Worm (Caenorhabditis elegans) whole organism, L4 larva: ENCODE data around the gene str-1.

Experiments
- F26F4.8 ChIP-seq: fragments of 200-800 bp; sonication (Bioruptor generic); conservative IDR thresholded peaks from 2 replicates; pipeline ENCODE4 v1.3.6; 2022; ENCODE audit warnings: missing genetic modification characterization, missing compliant biosample characterization
- F37D6.2 ChIP-seq: sonication (generic microtip); optimal IDR thresholded peaks from 2 replicates; lab custom pipeline; 2016; ENCODE audit warnings: mild to moderate bottlenecking, missing genetic modification characterization, missing compliant biosample characterization
- F49E8.2 ChIP-seq: sonication (generic microtip); optimal IDR thresholded peaks from 2 replicates; lab custom pipeline; 2016; ENCODE audit warnings: missing compliant biosample characterization, mild to moderate bottlenecking, missing genetic modification characterization, borderline replicate concordance
- R02D3.7 ChIP-seq: fragments of 150-350 bp; sonication (generic microtip); optimal IDR thresholded peaks from 3 replicates; lab custom pipeline; 2014; ENCODE audit warnings: missing biosample characterization, missing genetic modification characterization
- T20F7.1 ChIP-seq: fragments of 200-800 bp; sonication (Bioruptor generic); optimal IDR thresholded peaks from 2 replicates; lab custom pipeline; 2018; ENCODE audit warnings: mild to moderate bottlenecking, missing genetic modification characterization, missing compliant biosample characterization
- aha-1 ChIP-seq: fragments of 150-350 bp; peaks from one replicate; lab custom pipeline; 2014; ENCODE audit warnings: missing biosample characterization, missing genetic modification characterization
- attf-4 ChIP-seq: sonication (generic microtip); optimal IDR thresholded peaks from 3 replicates; lab custom pipeline; 2017; ENCODE audit warnings: missing biosample characterization, missing genetic modification characterization
- ceh-20 ChIP-seq: fragments of 200-800 bp; sonication (Bioruptor generic); IDR thresholded peaks from 2 replicates; pipeline ENCODE4 v1.3.6; 2022; ENCODE audit warnings: missing genetic modification reagents, missing genetic modification characterization, missing compliant biosample characterization
- ceh-32 ChIP-seq: sonication (generic microtip); optimal IDR thresholded peaks from 2 replicates; lab custom pipeline; 2016; ENCODE audit warnings: mild to moderate bottlenecking, missing genetic modification characterization, missing compliant biosample characterization; ENCODE audit not compliant: poor library complexity
- ceh-44 ChIP-seq: fragments of 200-800 bp; sonication (Bioruptor generic); IDR thresholded peaks from 2 replicates; pipeline ENCODE4 v1.3.6; 2022; ENCODE audit warnings: missing genetic modification reagents, missing genetic modification characterization, missing compliant biosample characterization
- ceh-82 ChIP-seq: sonication (generic microtip); optimal IDR thresholded peaks from 2 replicates; lab custom pipeline; 2017; ENCODE audit warnings: missing biosample characterization, missing genetic modification characterization
- cey-2 ChIP-seq: sonication (generic microtip); optimal IDR thresholded peaks from 3 replicates; lab custom pipeline; 2017; ENCODE audit warnings: missing genetic modification characterization, mild to moderate bottlenecking, missing compliant biosample characterization, antibody characterized with exemption, borderline replicate concordance; ENCODE audit not compliant: insufficient read depth
- ctbp-1 ChIP-seq: fragments of 200-800 bp; sonication (Bioruptor generic); IDR thresholded peaks from 2 replicates; pipeline ENCODE4 v1.3.6; 2022; ENCODE audit warnings: missing genetic modification reagents, missing genetic modification characterization, missing compliant biosample characterization
- daf-8 ChIP-seq: fragments of 200-800 bp; sonication (Bioruptor generic); IDR thresholded peaks from 2 replicates; pipeline ENCODE4 v1.3.6; 2022; ENCODE audit warnings: missing genetic modification characterization, missing compliant biosample characterization
- dmd-9 ChIP-seq: fragments of 200-800 bp; sonication (Bioruptor generic); IDR thresholded peaks from 2 replicates; pipeline ENCODE4 v1.3.6; 2022; ENCODE audit warnings: missing genetic modification reagents, missing genetic modification characterization, missing compliant biosample characterization
- duxl-1 ChIP-seq: sonication (generic microtip); optimal IDR thresholded peaks from 2 replicates; lab custom pipeline; 2016; ENCODE audit warnings: mild to moderate bottlenecking, missing genetic modification characterization, moderate library complexity, missing compliant biosample characterization; ENCODE audit not compliant: poor library complexity
- egl-27 ChIP-seq: sonication (generic microtip); optimal IDR thresholded peaks from 3 replicates; lab custom pipeline; 2017; ENCODE audit warnings: missing biosample characterization, missing genetic modification reagents, missing genetic modification characterization
- egl-43 ChIP-seq: fragments of 200-800 bp; sonication (Bioruptor generic); IDR thresholded peaks from 2 replicates; pipeline ENCODE4 v1.3.6; 2022; ENCODE audit warnings: missing genetic modification reagents, missing genetic modification characterization, missing compliant biosample characterization
- fkh-10 ChIP-seq: fragments of 150-350 bp; optimal IDR thresholded peaks from 2 replicates; lab custom pipeline; 2014; ENCODE audit warnings: missing biosample characterization, missing genetic modification reagents, missing genetic modification characterization
- hlh-30 ChIP-seq: sonication (generic microtip); optimal IDR thresholded peaks from 2 replicates; lab custom pipeline; 2017; ENCODE audit warnings: antibody characterized with exemption, mild to moderate bottlenecking, missing genetic modification characterization, missing compliant biosample characterization; ENCODE audit not compliant: insufficient read depth
- lim-7 ChIP-seq: fragments of 200-800 bp; sonication (Bioruptor generic); IDR thresholded peaks from 2 replicates; pipeline ENCODE4 v1.3.6; 2022; ENCODE audit warnings: missing genetic modification characterization, missing compliant biosample characterization
- lin-1 ChIP-seq: fragments of 200-800 bp; sonication (Bioruptor generic); IDR thresholded peaks from 2 replicates; pipeline ENCODE4 v1.3.6; 2022; ENCODE audit warnings: missing genetic modification reagents, missing genetic modification characterization, missing compliant biosample characterization
- lin-13 ChIP-seq: fragments of 150-350 bp; optimal IDR thresholded peaks from 2 replicates; lab custom pipeline; 2014; ENCODE audit warnings: missing biosample characterization, missing genetic modification reagents, missing genetic modification characterization
- lin-29 ChIP-seq: fragments of 200-800 bp; sonication (Bioruptor generic); IDR thresholded peaks from 2 replicates; pipeline ENCODE4 v1.3.6; 2022; ENCODE audit warnings: missing genetic modification reagents, missing genetic modification characterization, missing compliant biosample characterization
- lin-38 ChIP-seq: fragments of 200-800 bp; sonication (Bioruptor generic); IDR thresholded peaks from 2 replicates; pipeline ENCODE4 v1.3.6; 2022; ENCODE audit warnings: missing genetic modification reagents, missing genetic modification characterization, missing compliant biosample characterization
- lin-39 ChIP-seq: fragments of 150-350 bp; optimal IDR thresholded peaks from 2 replicates; lab custom pipeline; 2014; ENCODE audit warnings: missing biosample characterization, missing genetic modification reagents, missing genetic modification characterization
- lir-3 ChIP-seq: sonication (generic microtip); optimal IDR thresholded peaks from 2 replicates; lab custom pipeline; 2016; ENCODE audit warnings: mild to moderate bottlenecking, missing genetic modification characterization, missing compliant biosample characterization
- madf-5 ChIP-seq, 2 experiments: fragments of 200-800 bp; sonication (Bioruptor generic); IDR thresholded peaks; 2 replicates each; pipeline ENCODE4 v1.3.6; 2022; ENCODE audit warnings: missing compliant biosample characterization in 2 of 2, missing genetic modification characterization in 2 of 2
- mdl-1 ChIP-seq, 2 experiments: fragments of 150-350 bp in 1 of 2; sonication (generic microtip) in 1 of 2; optimal IDR thresholded peaks; 2 replicates each; lab custom pipeline; 2014 to 2017; ENCODE audit warnings: missing biosample characterization in 2 of 2, missing genetic modification characterization in 2 of 2
- mep-1 ChIP-seq: fragments of 150-350 bp; sonication (generic microtip); optimal IDR thresholded peaks from 3 replicates; lab custom pipeline; 2014; ENCODE audit warnings: missing biosample characterization, missing genetic modification characterization
- mxl-2 ChIP-seq: fragments of 200-800 bp; sonication (Bioruptor generic); conservative IDR thresholded peaks from 2 replicates; pipeline ENCODE4 v1.3.6; 2022; ENCODE audit warnings: missing genetic modification reagents, missing genetic modification characterization, missing compliant biosample characterization
- nhr-10 ChIP-seq: fragments of 150-350 bp; optimal IDR thresholded peaks from 2 replicates; lab custom pipeline; 2014; ENCODE audit warnings: missing biosample characterization, missing genetic modification characterization
- nhr-11 ChIP-seq: fragments of 150-350 bp; optimal IDR thresholded peaks from 2 replicates; lab custom pipeline; 2014; ENCODE audit warnings: missing biosample characterization, missing genetic modification characterization
- nhr-237 ChIP-seq: sonication (generic microtip); optimal IDR thresholded peaks from 2 replicates; lab custom pipeline; 2017; ENCODE audit warnings: missing biosample characterization, missing genetic modification characterization
- nhr-25 ChIP-seq: sonication (generic microtip); optimal IDR thresholded peaks from 2 replicates; lab custom pipeline; 2017; ENCODE audit warnings: missing genetic modification characterization, mild to moderate bottlenecking, missing compliant biosample characterization, antibody characterized with exemption, moderate library complexity, borderline replicate concordance; ENCODE audit not compliant: insufficient read depth
- nhr-42 ChIP-seq: fragments of 200-800 bp; sonication (Bioruptor generic); IDR thresholded peaks from 2 replicates; pipeline ENCODE4 v1.3.6; 2022; ENCODE audit warnings: missing genetic modification characterization, missing compliant biosample characterization
- nhr-48 ChIP-seq: sonication (generic microtip); optimal IDR thresholded peaks from 2 replicates; lab custom pipeline; 2016; ENCODE audit warnings: mild to moderate bottlenecking, missing genetic modification characterization, missing compliant biosample characterization
- nhr-6 ChIP-seq: fragments of 150-350 bp; optimal IDR thresholded peaks from 2 replicates; lab custom pipeline; 2014; ENCODE audit warnings: missing biosample characterization, missing genetic modification characterization
- pha-4 ChIP-seq, 2 experiments: fragments of 150-350 bp in 1 of 2; fragments of 200-800 bp in 1 of 2; sonication (Bioruptor generic) in 1 of 2; IDR thresholded peaks in 1 of 2; optimal IDR thresholded peaks in 1 of 2; 2 replicates each; pipeline versions ENCODE4 v1.3.6 to Lab custom; 2014 to 2022; ENCODE audit warnings: missing genetic modification characterization in 2 of 2, missing genetic modification reagents in 2 of 2, missing biosample characterization in 1 of 2, missing compliant biosample characterization in 1 of 2
- pqm-1 ChIP-seq: sonication (generic microtip); optimal IDR thresholded peaks from 2 replicates; lab custom pipeline; 2017; ENCODE audit warnings: missing biosample characterization, missing genetic modification characterization
- rbr-2 ChIP-seq: sonication (generic microtip); optimal IDR thresholded peaks from 2 replicates; lab custom pipeline; 2016; ENCODE audit warnings: missing genotype, missing genetic modification characterization, missing compliant biosample characterization
- set-16 ChIP-seq: fragments of 200-800 bp; sonication (Bioruptor generic); IDR thresholded peaks from 2 replicates; pipeline ENCODE4 v1.3.6; 2022; ENCODE audit warnings: missing genetic modification reagents, missing genetic modification characterization, missing compliant biosample characterization
- snpc-1.2 ChIP-seq: fragments of 200-800 bp; sonication (Bioruptor generic); IDR thresholded peaks from 2 replicates; pipeline ENCODE4 v1.3.6; 2022; ENCODE audit warnings: missing genetic modification reagents, missing genetic modification characterization, missing compliant biosample characterization
- tag-97 ChIP-seq: fragments of 200-800 bp; sonication (Bioruptor generic); IDR thresholded peaks from 2 replicates; pipeline ENCODE4 v1.3.6; 2022; ENCODE audit warnings: missing genetic modification characterization, missing compliant biosample characterization
- tra-1 ChIP-seq: fragments of 200-800 bp; sonication (Bioruptor generic); IDR thresholded peaks from 2 replicates; pipeline ENCODE4 v1.3.6; 2022; ENCODE audit warnings: missing genetic modification reagents, missing genetic modification characterization, missing compliant biosample characterization
- unc-39 ChIP-seq: sonication (generic microtip); optimal IDR thresholded peaks from 2 replicates; lab custom pipeline; 2017; ENCODE audit warnings: missing biosample characterization, missing genetic modification characterization
- zfp-2 ChIP-seq: sonication (generic microtip); optimal IDR thresholded peaks from 2 replicates; lab custom pipeline; 2016; ENCODE audit warnings: mild to moderate bottlenecking, missing genetic modification characterization, missing compliant biosample characterization
- zip-11 ChIP-seq: fragments of 200-800 bp; sonication (Bioruptor generic); IDR thresholded peaks from 2 replicates; pipeline ENCODE4 v1.3.6; 2022; ENCODE audit warnings: missing genetic modification characterization, missing compliant biosample characterization
- ztf-7 ChIP-seq: fragments of 150-350 bp; optimal IDR thresholded peaks from 2 replicates; lab custom pipeline; 2014; ENCODE audit warnings: missing biosample characterization, missing genetic modification characterization

Gene str-1

ce11 chrIV:7188528-7189422 is 15.2 kb downstream of the str-1 start, which contains the start of gene srlf-7:
Gene srlf-7 (plus strand): TSS chrIV:7189287.
- TF ChIP-seq F26F4.8 (GFP tag; lab: Robert Waterston, UW) (no peak), fkh-10 (GFP tag; lab: Kevin White, UChicago) (peak; percentile 41), lir-3 (no peak), ceh-32 (tag; lab: Kevin White, UChicago) (no peak), attf-4 (tag; lab: Kevin White, UChicago) (no peak), egl-27 (tag; lab: Kevin White, UChicago) (no peak), cey-2 (peak; percentile 36), unc-39 (no peak), mxl-2 (GFP tag; lab: Robert Waterston, UW) (no peak), pha-4 (GFP tag; IDR thresholded peaks at IDR 0.05; lab: Robert Waterston, UW) (peak; percentile 56; the same call in 1 of the 2 replicates), pha-4 (tag; optimal IDR thresholded peaks at IDR 0.05; lab: Kevin White, UChicago) (no peak), tra-1 (GFP tag; lab: Robert Waterston, UW) (peak; percentile 78), aha-1 (tag; lab: Kevin White, UChicago) (peak; percentile 96), nhr-42 (GFP tag; lab: Robert Waterston, UW) (no peak), ceh-82 (tag; lab: Kevin White, UChicago) (no peak), nhr-25 (no peak), dmd-9 (GFP tag; lab: Robert Waterston, UW) (no peak), duxl-1 (tag; lab: Kevin White, UChicago) (no peak), zip-11 (no peak), nhr-11 (tag; lab: Kevin White, UChicago) (peak; percentile 32), F37D6.2 (tag; lab: Kevin White, UChicago) (no peak), zfp-2 (tag; lab: Kevin White, UChicago) (no peak), nhr-10 (tag; lab: Kevin White, UChicago) (peak; percentile 87), hlh-30 (tag; lab: Kevin White, UChicago) (peak; percentile 77), pqm-1 (peak; percentile 97), R02D3.7 (tag; lab: Kevin White, UChicago) (no peak), lin-1 (GFP tag; lab: Robert Waterston, UW) (peak; percentile 97), rbr-2 (tag; lab: Kevin White, UChicago) (no peak), nhr-48 (tag; lab: Kevin White, UChicago) (peak; percentile 87), lim-7 (GFP tag; lab: Robert Waterston, UW) (no peak), lin-38 (GFP tag; lab: Robert Waterston, UW) (no peak; the same call in 1 of the 2 replicates), nhr-6 (tag; lab: Kevin White, UChicago) (peak; percentile 12), snpc-1.2 (no peak), egl-43 (no peak), set-16 (no peak), mdl-1 (tag; optimal IDR thresholded peaks at IDR 0.05; lab: Kevin White, UChicago) (peak; percentile 0 to 87), mep-1 (peak; percentile 70), ceh-20 (GFP tag; lab: Robert Waterston, UW) (0 out of 2 replicates have a peak, but pooled peaks have one; percentile 19), daf-8 (GFP tag; lab: Robert Waterston, UW) (no peak), lin-13 (no peak), F49E8.2 (no peak), tag-97 (no peak), T20F7.1 (GFP tag; lab: Kevin White, UChicago) (peak; percentile 75), madf-5 (GFP tag; IDR thresholded peaks at IDR 0.05; lab: Robert Waterston, UW) (no peak), ceh-44 (GFP tag; lab: Robert Waterston, UW) (no peak), ztf-7 (no peak), ctbp-1 (GFP tag; lab: Robert Waterston, UW) (no peak), lin-29 (GFP tag; lab: Robert Waterston, UW) (no peak), nhr-237 (no peak), lin-39 (tag; lab: Kevin White, UChicago) (no peak)
